Fruit fly (Drosophila melanogaster) whole organism, embryonic: ENCODE measurements around the gene dikar.
A peak's percentile ranks its signal among the peaks of the same experiment; 100 is the strongest.

Experiments
- Abd-B ChIP-seq: fragments of 200-800 bp; sonication (Bioruptor generic); optimal IDR thresholded peaks from 2 replicates; lab custom pipeline; 2018; ENCODE audit warnings: missing biosample characterization, mild to moderate bottlenecking, missing genetic modification characterization, moderate library complexity
- Antp ChIP-seq: fragments of 200-800 bp; sonication (Bioruptor generic); optimal IDR thresholded peaks from 3 replicates; lab custom pipeline; 2016; ENCODE audit warnings: missing biosample characterization, missing genetic modification characterization
- Blimp-1 ChIP-seq: fragments of 200-800 bp; sonication (Bioruptor generic); optimal IDR thresholded peaks from 3 replicates; lab custom pipeline; 2018; ENCODE audit warnings: missing biosample characterization, missing genetic modification characterization, mild to moderate bottlenecking, moderate library complexity, missing genetic modification reagents
- CG10274 ChIP-seq: fragments of 200-800 bp; sonication (Bioruptor generic); optimal IDR thresholded peaks from 3 replicates; lab custom pipeline; 2017; ENCODE audit warnings: missing biosample characterization, mild to moderate bottlenecking, missing genetic modification characterization
- CG11398 ChIP-seq: fragments of 200-800 bp; sonication (Bioruptor generic); optimal IDR thresholded peaks from 2 replicates; lab custom pipeline; 2016; ENCODE audit warnings: missing biosample characterization, missing genetic modification characterization
- CG12071 ChIP-seq: fragments of 200-800 bp; sonication (Bioruptor generic); optimal IDR thresholded peaks from 3 replicates; lab custom pipeline; 2018; ENCODE audit warnings: missing biosample characterization, mild to moderate bottlenecking, missing genetic modification characterization
- CG17361 ChIP-seq: fragments of 200-800 bp; sonication (Bioruptor generic); IDR thresholded peaks from 3 replicates; pipeline ENCODE4 v1.3.6; 2022; ENCODE audit warnings: missing biosample characterization, missing genetic modification characterization
- CG18262 ChIP-seq: fragments of 200-800 bp; optimal IDR thresholded peaks from 3 replicates; lab custom pipeline; 2019; ENCODE audit warnings: missing biosample characterization, mild to moderate bottlenecking, missing genetic modification characterization, moderate library complexity
- CG2202 ChIP-seq: fragments of 200-800 bp; sonication (Bioruptor generic); optimal IDR thresholded peaks from 2 replicates; lab custom pipeline; 2018; ENCODE audit warnings: missing biosample characterization, mild to moderate bottlenecking, missing genetic modification characterization
- CG31224 ChIP-seq: fragments of 200-800 bp; sonication (Bioruptor generic); IDR thresholded peaks from 2 replicates; pipeline ENCODE4 v1.3.6; 2022; ENCODE audit warnings: missing biosample characterization, missing genetic modification characterization
- CG32767 ChIP-seq: fragments of 200-800 bp; sonication (Bioruptor generic); IDR thresholded peaks from 2 replicates; pipeline ENCODE4 v1.3.6; 2022; ENCODE audit warnings: missing biosample characterization, missing genetic modification characterization
- CG4282 ChIP-seq: fragments of 200-800 bp; sonication (Bioruptor generic); optimal IDR thresholded peaks from 2 replicates; lab custom pipeline; 2016; ENCODE audit warnings: missing biosample characterization, missing genetic modification characterization
- CG4328 ChIP-seq: fragments of 200-800 bp; sonication (Bioruptor generic); optimal IDR thresholded peaks from 3 replicates; lab custom pipeline; 2017; ENCODE audit warnings: missing biosample characterization, missing genetic modification reagents, missing genetic modification characterization
- CG43689 ChIP-seq: fragments of 200-800 bp; sonication (Bioruptor generic); IDR thresholded peaks from 2 replicates; pipeline ENCODE4 v1.3.6; 2022; ENCODE audit warnings: missing biosample characterization, missing genetic modification characterization
- CG4404 ChIP-seq: fragments of 200-800 bp; sonication (Bioruptor generic); IDR thresholded peaks from 2 replicates; pipeline ENCODE4 v1.3.6; 2022; ENCODE audit warnings: missing biosample characterization, missing genetic modification characterization
- CG4424 ChIP-seq: fragments of 200-800 bp; sonication (Bioruptor generic); optimal IDR thresholded peaks from 3 replicates; lab custom pipeline; 2016; ENCODE audit warnings: missing biosample characterization, missing genetic modification characterization
- CG4820 ChIP-seq: fragments of 200-800 bp; sonication (Bioruptor generic); optimal IDR thresholded peaks from 3 replicates; lab custom pipeline; 2016; ENCODE audit warnings: missing biosample characterization, missing genetic modification characterization
- CG8359 ChIP-seq: fragments of 200-800 bp; sonication (Bioruptor generic); optimal IDR thresholded peaks from 2 replicates; lab custom pipeline; 2017; ENCODE audit warnings: missing biosample characterization, mild to moderate bottlenecking, missing genetic modification characterization, borderline replicate concordance
- CG8478 ChIP-seq: fragments of >200 bp; optimal IDR thresholded peaks from 2 replicates; lab custom pipeline; 2018
- CkIIα-i1 ChIP-seq: fragments of 200-800 bp; sonication (Bioruptor generic); IDR thresholded peaks from 2 replicates; pipeline ENCODE4 v1.3.6; 2022; ENCODE audit warnings: missing biosample characterization, missing genetic modification characterization
- ERR ChIP-seq: fragments of 200-800 bp; sonication (Bioruptor generic); optimal IDR thresholded peaks from 2 replicates; lab custom pipeline; 2016; ENCODE audit warnings: missing biosample characterization, missing genetic modification characterization
- MESR4 ChIP-seq: fragments of 200-800 bp; sonication (Bioruptor generic); optimal IDR thresholded peaks from 2 replicates; lab custom pipeline; 2018; ENCODE audit warnings: missing biosample characterization, mild to moderate bottlenecking, missing genetic modification characterization, moderate library complexity
- NC2β ChIP-seq: fragments of 200-800 bp; sonication (Bioruptor generic); optimal IDR thresholded peaks from 2 replicates; lab custom pipeline; 2016; ENCODE audit warnings: missing biosample characterization, missing genetic modification characterization
- Oli ChIP-seq: fragments of 200-800 bp; sonication (Bioruptor generic); optimal IDR thresholded peaks from 2 replicates; lab custom pipeline; 2018; ENCODE audit warnings: missing biosample characterization, mild to moderate bottlenecking, missing genetic modification characterization, moderate library complexity
- Side ChIP-seq: fragments of 200-800 bp; sonication (Bioruptor generic); optimal IDR thresholded peaks from 2 replicates; lab custom pipeline; 2016; ENCODE audit warnings: missing biosample characterization, missing genetic modification characterization
- Sox100B ChIP-seq: fragments of 200-800 bp; sonication (Bioruptor generic); optimal IDR thresholded peaks from 3 replicates; lab custom pipeline; 2018; ENCODE audit warnings: missing biosample characterization, mild to moderate bottlenecking, missing genetic modification characterization
- Xbp1 ChIP-seq: fragments of 200-800 bp; sonication (Bioruptor generic); optimal IDR thresholded peaks from 3 replicates; lab custom pipeline; 2016; ENCODE audit warnings: missing biosample characterization, mild to moderate bottlenecking, missing genetic modification characterization
- bab2 ChIP-seq: fragments of 200-800 bp; sonication (Bioruptor generic); optimal IDR thresholded peaks from 2 replicates; lab custom pipeline; 2016; ENCODE audit warnings: missing biosample characterization, missing genetic modification characterization
- br ChIP-seq: fragments of >200 bp; optimal IDR thresholded peaks from 2 replicates; lab custom pipeline; 2017
- bsh ChIP-seq, 2 experiments: fragments of 200-800 bp; sonication (Bioruptor generic); optimal IDR thresholded peaks; 2 replicates each; lab custom pipeline; 2017 to 2018; ENCODE audit warnings: mild to moderate bottlenecking in 2 of 2, missing biosample characterization in 2 of 2, missing genetic modification characterization in 2 of 2, moderate library complexity in 1 of 2
- cato ChIP-seq: fragments of 200-800 bp; sonication (Bioruptor generic); optimal IDR thresholded peaks from 2 replicates; lab custom pipeline; 2016; ENCODE audit warnings: missing biosample characterization, missing genetic modification characterization, borderline replicate concordance
- cg ChIP-seq: fragments of 200-800 bp; sonication (Bioruptor generic); optimal IDR thresholded peaks from 3 replicates; lab custom pipeline; 2019; ENCODE audit warnings: missing biosample characterization, mild to moderate bottlenecking, missing genetic modification characterization, moderate library complexity
- crol ChIP-seq: fragments of 200-800 bp; sonication (Bioruptor generic); IDR thresholded peaks from 2 replicates; pipeline ENCODE4 v1.3.6; 2022; ENCODE audit warnings: missing biosample characterization, missing genetic modification characterization
- dysf ChIP-seq: fragments of 200-800 bp; sonication (Bioruptor generic); IDR thresholded peaks from 3 replicates; pipeline ENCODE4 v1.3.6; 2022; ENCODE audit warnings: missing biosample characterization, missing genetic modification characterization
- ftz-f1 ChIP-seq: fragments of 200-800 bp; sonication (Bioruptor generic); optimal IDR thresholded peaks from 2 replicates; lab custom pipeline; 2016; ENCODE audit warnings: missing biosample characterization, missing genetic modification characterization
- inv ChIP-seq: fragments of 200-800 bp; sonication (Bioruptor generic); IDR thresholded peaks from 2 replicates; pipeline ENCODE4 v1.3.6; 2022; ENCODE audit warnings: missing biosample characterization, missing genetic modification characterization; ENCODE audit not compliant: partially characterized antibody
- jigr1 ChIP-seq: fragments of 200-800 bp; sonication (Bioruptor generic); IDR thresholded peaks from 3 replicates; pipeline ENCODE4 v1.3.6; 2022; ENCODE audit warnings: missing biosample characterization, missing genetic modification characterization
- klu ChIP-seq: fragments of 200-800 bp; sonication (Bioruptor generic); IDR thresholded peaks from 2 replicates; pipeline ENCODE4 v1.3.6; 2022; ENCODE audit warnings: missing biosample characterization, missing genetic modification characterization
- mirr ChIP-seq: fragments of 200-800 bp; sonication (Bioruptor generic); optimal IDR thresholded peaks from 3 replicates; lab custom pipeline; 2018; ENCODE audit warnings: missing biosample characterization, mild to moderate bottlenecking, missing genetic modification characterization
- prd ChIP-seq, 3 experiments: fragments of >200 bp in 2 of 3; fragments of 200-800 bp in 1 of 3; sonication (Bioruptor generic) in 1 of 3; optimal IDR thresholded peaks in 2 of 3; IDR thresholded peaks in 1 of 3; 2 replicates in 2 of 3; 3 replicates in 1 of 3; pipeline versions ENCODE4 v1.3.6 to Lab custom; 2017 to 2022; ENCODE audit warnings: missing biosample characterization in 1 of 3, missing genetic modification characterization in 1 of 3
- pum ChIP-seq: fragments of 200-800 bp; sonication (Bioruptor generic); optimal IDR thresholded peaks from 2 replicates; lab custom pipeline; 2016; ENCODE audit warnings: missing biosample characterization, missing genetic modification characterization
- schlank ChIP-seq: fragments of 200-800 bp; sonication (Bioruptor generic); optimal IDR thresholded peaks from 2 replicates; lab custom pipeline; 2018; ENCODE audit warnings: missing biosample characterization, mild to moderate bottlenecking, missing genetic modification characterization
- shn ChIP-seq: fragments of 200-800 bp; sonication (Bioruptor generic); optimal IDR thresholded peaks from 3 replicates; lab custom pipeline; 2016; ENCODE audit warnings: missing biosample characterization, missing genetic modification characterization
- sisA ChIP-seq: fragments of 200-800 bp; sonication (Bioruptor generic); IDR thresholded peaks from 2 replicates; pipeline ENCODE4 v1.3.6; 2022; ENCODE audit warnings: missing biosample characterization, missing genetic modification characterization
- sqz ChIP-seq: fragments of 200-800 bp; sonication (Bioruptor generic); optimal IDR thresholded peaks from 3 replicates; lab custom pipeline; 2018; ENCODE audit warnings: missing biosample characterization, mild to moderate bottlenecking, missing genetic modification characterization
- tin ChIP-seq: fragments of 200-800 bp; sonication (Bioruptor generic); optimal IDR thresholded peaks from 3 replicates; lab custom pipeline; 2016; ENCODE audit warnings: missing biosample characterization, missing genetic modification characterization
- tio ChIP-seq: fragments of 200-800 bp; sonication (Bioruptor generic); optimal IDR thresholded peaks from 2 replicates; lab custom pipeline; 2017; ENCODE audit warnings: missing biosample characterization, missing genetic modification characterization, inconsistent platforms
- twi ChIP-seq: fragments of 200-800 bp; optimal IDR thresholded peaks from 2 replicates; lab custom pipeline; 2019; ENCODE audit warnings: missing biosample characterization, mild to moderate bottlenecking, missing genetic modification characterization, moderate library complexity
- tx ChIP-seq: fragments of 200-800 bp; sonication (Bioruptor generic); optimal IDR thresholded peaks from 2 replicates; lab custom pipeline; 2016; ENCODE audit warnings: missing biosample characterization, missing genetic modification characterization
- zf30C ChIP-seq: fragments of 200-800 bp; sonication (Bioruptor generic); optimal IDR thresholded peaks from 3 replicates; lab custom pipeline; 2018; ENCODE audit warnings: missing biosample characterization, mild to moderate bottlenecking, missing genetic modification characterization

dikar gene

DNA sequence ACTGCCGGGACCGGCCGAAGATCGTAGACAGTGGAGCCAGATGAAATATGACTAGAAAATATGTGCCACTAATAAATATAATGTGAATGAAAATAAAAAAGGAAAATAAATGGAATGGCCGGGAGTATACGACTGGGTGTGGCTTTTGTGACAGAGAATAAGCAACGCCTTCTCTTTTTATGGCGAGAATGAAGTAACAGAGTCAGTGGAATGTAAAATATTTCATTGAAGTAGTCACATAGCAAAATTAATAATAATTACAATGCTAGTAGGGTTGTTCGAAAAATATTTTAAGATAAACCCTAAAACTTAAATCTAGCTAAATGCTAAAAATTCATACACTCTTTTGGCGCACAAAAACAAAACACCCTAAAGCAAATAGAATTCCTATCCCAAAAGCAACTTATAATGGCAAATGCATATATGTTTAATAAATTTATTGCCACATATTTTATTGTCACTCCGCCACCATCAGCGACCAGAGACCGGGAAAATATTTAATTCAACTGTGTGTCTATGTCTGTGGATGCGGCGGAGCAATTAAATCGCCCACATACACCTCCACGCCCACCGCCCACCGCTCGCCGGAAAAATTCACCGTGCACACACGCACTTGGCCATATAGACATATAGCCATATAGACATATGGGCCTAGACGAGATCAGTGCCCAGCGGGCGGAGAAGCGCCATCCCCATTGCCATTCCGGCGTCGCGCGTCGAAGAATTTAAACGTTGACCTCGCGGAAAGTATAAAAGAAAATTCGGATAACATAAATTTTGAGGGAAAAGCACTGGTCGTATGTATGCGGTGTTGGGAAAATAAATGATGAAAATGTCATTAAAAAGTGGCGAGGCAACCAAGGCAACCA, 36.0 kb downstream of the dikar start (continued):
- TF ChIP-seq Abd-B (GFP tag; lab: Kevin White, UChicago) (no peak), tin (GFP tag; lab: Kevin White, UChicago) (no peak), mirr (GFP tag; lab: Kevin White, UChicago) (no peak), CG8359 (GFP tag; lab: Kevin White, UChicago) (no peak), CG12071 (GFP tag; lab: Kevin White, UChicago) (no peak), CG8478 (lab: Kevin White, UChicago) (no peak), CG43689 (GFP tag; lab: Robert Waterston, UW) (no peak), cato (GFP tag; lab: Kevin White, UChicago) (no peak), MESR4 (no peak), CG10274 (GFP tag; lab: Kevin White, UChicago) (no peak), br (lab: Kevin White, UChicago) (no peak), Xbp1 (no peak), tx (GFP tag; lab: Kevin White, UChicago) (no peak), klu (GFP tag; lab: Robert Waterston, UW) (no peak), sisA (GFP tag; lab: Robert Waterston, UW) (no peak), Sox100B (GFP tag; lab: Kevin White, UChicago) (peak; percentile 4), Blimp-1 (GFP tag; lab: Kevin White, UChicago) (no peak), CG4282 (GFP tag; lab: Kevin White, UChicago) (no peak), CkIIα-i1 (GFP tag; lab: Robert Waterston, UW) (no peak), CG31224 (GFP tag; lab: Robert Waterston, UW) (no peak), CG11398 (GFP tag; lab: Kevin White, UChicago) (no peak), CG18262 (tag; lab: Kevin White, UChicago) (no peak), zf30C (GFP tag; lab: Kevin White, UChicago) (no peak), crol (GFP tag; lab: Robert Waterston, UW) (0 out of 2 replicates have a peak, but pooled peaks have one; percentile 19), sqz (GFP tag; lab: Kevin White, UChicago) (no peak), CG4820 (GFP tag; lab: Kevin White, UChicago) (no peak), ftz-f1 (GFP tag; lab: Kevin White, UChicago) (peak; percentile 81), jigr1 (GFP tag; lab: Robert Waterston, UW) (no peak), Antp (GFP tag; lab: Kevin White, UChicago) (no peak), inv (GFP tag; lab: Robert Waterston, UW) (no peak), bab2 (GFP tag; lab: Kevin White, UChicago) (no peak), CG4328 (GFP tag; lab: Kevin White, UChicago) (peak; percentile 42), bsh (GFP tag; optimal IDR thresholded peaks at IDR 0.05; lab: Kevin White, UChicago) (no peak), dysf (peak; percentile 55; the same call in 1 of the 3 replicates), CG4404 (no peak), cg (no peak), Oli (tag; lab: Kevin White, UChicago) (peak; percentile 13), NC2β (GFP tag; lab: Kevin White, UChicago) (no peak), twi (tag; lab: Kevin White, UChicago) (no peak), tio (GFP tag; lab: Kevin White, UChicago) (no peak), pum (GFP tag; lab: Kevin White, UChicago) (no peak), Side (GFP tag; lab: Kevin White, UChicago) (no peak), schlank (no peak), CG2202 (tag; lab: Kevin White, UChicago) (no peak), shn (GFP tag; lab: Kevin White, UChicago) (no peak), ERR (GFP tag; lab: Kevin White, UChicago) (no peak), CG32767 (GFP tag; lab: Robert Waterston, UW) (no peak), prd (optimal IDR thresholded peaks at IDR 0.05; lab: Kevin White, UChicago) (no peak), prd (GFP tag; IDR thresholded peaks at IDR 0.05; lab: Robert Waterston, UW) (no peak), CG4424 (GFP tag; lab: Kevin White, UChicago) (no peak), CG17361 (no peak)
